Fruit fly (Drosophila melanogaster) whole organism: ENCODE results near the gene CG18262.

Source experiments
- CG8478 ChIP-seq: fragments of >200 bp; optimal IDR thresholded peaks from 2 replicates; lab custom pipeline; 2018; ENCODE audit warnings: inconsistent platforms
- Dll ChIP-seq: fragments of >200 bp; optimal IDR thresholded peaks from 2 replicates; lab custom pipeline; 2017
- EcR ChIP-seq, 2 experiments: fragments of >200 bp; optimal IDR thresholded peaks; 2 replicates each; lab custom pipeline; 2017; ENCODE audit warnings: missing biosample characterization in 2 of 2, missing genetic modification characterization in 2 of 2, missing genetic modification reagents in 2 of 2
- pan ChIP-seq: fragments of >200 bp; optimal IDR thresholded peaks from 2 replicates; lab custom pipeline; 2017
- psq ChIP-seq: fragments of >200 bp; optimal IDR thresholded peaks from 2 replicates; lab custom pipeline; 2017
- usp ChIP-seq: fragments of >200 bp; optimal IDR thresholded peaks from 2 replicates; lab custom pipeline; 2017; ENCODE audit warnings: missing biosample characterization, missing genetic modification characterization, mixed read lengths

CG18262 gene

DNA sequence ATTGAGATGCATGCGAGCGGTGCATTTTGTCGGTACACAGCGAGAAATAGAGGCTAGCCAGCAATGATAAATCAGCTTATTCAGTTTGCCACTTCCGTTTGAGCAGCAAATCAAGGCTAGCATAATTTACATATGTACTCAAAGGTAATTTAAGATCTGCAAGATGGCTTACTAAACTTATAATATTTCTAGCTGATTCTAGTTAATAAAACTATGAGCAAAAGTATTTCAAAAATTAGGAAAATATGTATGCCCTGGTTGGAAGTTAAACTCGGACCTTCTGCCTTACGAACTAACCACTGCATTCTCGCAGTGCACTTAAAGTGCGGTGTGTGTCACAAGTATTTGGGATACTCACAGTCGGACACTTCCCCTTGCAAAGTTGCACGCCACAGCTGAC lies 29.9 kb upstream of the CG18262 start:
- no peak for TF ChIP-seq pan (lab: Kevin White, UChicago)
- no peak for TF ChIP-seq psq (lab: Kevin White, UChicago)
- TF ChIP-seq EcR (GFP tag; optimal IDR thresholded peaks at IDR 0.05; lab: Kevin White, UChicago): no peak
- TF ChIP-seq usp (GFP tag; lab: Kevin White, UChicago): no peak
- no peak for TF ChIP-seq Dll (lab: Kevin White, UChicago)
- TF ChIP-seq CG8478: no peak

DNA sequence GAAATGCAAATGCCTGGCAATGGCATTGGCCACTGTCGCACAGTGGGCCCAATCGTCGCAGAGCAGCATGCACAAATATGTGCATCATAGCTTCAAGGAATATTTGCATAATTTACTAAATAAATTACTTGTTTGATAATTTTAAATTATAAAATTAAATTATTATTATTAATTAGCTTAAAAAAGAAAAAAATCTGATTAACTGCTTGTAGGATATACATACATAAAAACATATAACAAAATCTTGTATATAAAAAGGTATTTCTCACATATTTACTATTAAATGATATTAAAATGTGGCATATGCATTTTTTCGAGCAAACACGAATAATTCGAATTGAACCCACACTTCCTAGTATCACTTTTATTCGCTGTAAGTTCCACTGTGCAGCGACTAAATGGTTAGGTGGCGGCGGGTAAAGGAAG lies 27.5 kb upstream of the CG18262 start:
- TF ChIP-seq Dll (lab: Kevin White, UChicago) (no peak), usp (GFP tag; lab: Kevin White, UChicago) (no peak), psq (lab: Kevin White, UChicago) (no peak), CG8478 (no peak), EcR (GFP tag; optimal IDR thresholded peaks at IDR 0.05; lab: Kevin White, UChicago) (no peak), pan (lab: Kevin White, UChicago) (no peak)

DNA sequence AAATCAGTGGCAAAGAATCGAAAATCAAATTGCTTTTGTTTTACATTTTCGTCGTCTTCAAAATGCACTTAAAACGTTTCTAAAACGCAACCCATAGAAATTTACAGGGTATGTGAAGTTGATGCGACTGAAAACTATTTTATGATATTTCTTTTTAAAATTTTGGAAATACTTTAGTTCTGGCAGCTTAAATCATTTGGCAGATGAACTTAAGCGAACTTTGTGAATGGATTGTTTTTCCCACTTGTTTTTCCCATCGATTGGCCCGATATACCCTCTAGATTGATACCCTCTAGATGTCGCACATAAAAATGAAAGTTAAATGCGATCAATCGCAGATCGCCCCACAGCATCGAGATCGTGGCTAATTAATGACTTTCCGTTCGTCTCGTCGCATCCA lies 26.6 kb upstream of the CG18262 start:
- TF ChIP-seq CG8478 (no peak), EcR (GFP tag; optimal IDR thresholded peaks at IDR 0.05; lab: Kevin White, UChicago) (no peak), Dll (lab: Kevin White, UChicago) (no peak), psq (lab: Kevin White, UChicago) (no peak), usp (GFP tag; lab: Kevin White, UChicago) (no peak), pan (lab: Kevin White, UChicago) (no peak)

DNA sequence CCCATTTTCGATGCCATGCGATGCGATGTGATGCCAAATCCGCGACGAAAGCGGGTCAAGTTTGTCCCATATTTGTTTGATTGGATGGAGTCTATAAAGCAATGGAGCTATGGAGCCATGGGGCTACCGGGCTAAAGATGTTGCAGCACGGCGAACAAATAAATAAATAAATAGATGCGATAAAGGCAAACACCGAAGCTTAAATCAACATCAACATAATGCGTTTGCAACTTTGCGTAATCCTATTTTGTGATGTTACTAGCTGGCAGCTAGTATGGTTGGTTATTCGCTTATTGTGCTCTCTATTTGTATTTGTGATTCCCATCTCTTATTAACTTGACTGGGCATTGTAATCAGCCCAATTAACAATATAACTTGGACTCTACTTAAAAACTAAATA lies 24.6 kb upstream of the CG18262 start:
- TF ChIP-seq usp (GFP tag; lab: Kevin White, UChicago) (no peak), EcR (GFP tag; optimal IDR thresholded peaks at IDR 0.05; lab: Kevin White, UChicago) (no peak), pan (lab: Kevin White, UChicago) (no peak), CG8478 (no peak), psq (lab: Kevin White, UChicago) (no peak), Dll (lab: Kevin White, UChicago) (no peak)

DNA sequence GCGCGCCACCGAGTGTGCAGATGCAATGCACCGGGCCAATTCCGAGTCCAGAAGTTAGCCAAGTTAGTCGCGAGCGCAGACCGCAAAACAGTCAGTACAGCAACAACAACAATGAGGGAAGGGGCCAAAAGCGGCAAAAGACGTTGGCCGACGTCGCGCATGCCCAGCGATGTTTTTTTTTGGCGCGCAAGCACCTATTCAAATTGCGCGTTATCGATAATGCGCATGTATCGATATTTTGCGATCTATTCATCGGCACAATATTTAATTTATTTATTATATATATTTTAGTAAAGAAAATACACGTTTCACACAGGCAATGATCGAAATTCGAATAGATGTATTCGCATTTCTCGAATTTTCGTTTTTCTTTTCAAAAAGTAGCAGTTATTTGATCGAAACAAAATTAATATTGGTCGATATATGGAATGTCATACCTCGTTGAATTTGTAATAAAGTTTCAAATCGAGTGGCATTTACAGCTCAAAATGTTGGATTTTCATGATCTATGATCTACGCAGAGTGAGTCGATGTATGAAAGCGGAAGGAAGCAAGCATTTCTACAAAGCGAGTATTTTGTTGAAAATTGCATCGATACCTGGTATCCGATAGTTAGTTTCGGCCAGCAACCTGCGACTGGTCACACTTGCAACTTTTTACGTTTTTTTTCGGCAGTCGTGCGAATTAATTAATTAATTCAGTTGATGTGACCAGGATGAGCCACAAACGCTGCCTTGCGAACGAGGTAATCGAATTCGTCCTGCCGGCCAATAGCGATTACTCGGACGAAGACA lies 23.3 kb upstream of the CG18262 start, which contains the start of gene CG2116:
CG2116 (plus strand) TSS at position 609 of the 794 bp plus-strand sequence.
- TF ChIP-seq pan (lab: Kevin White, UChicago) (no peak), EcR (GFP tag; optimal IDR thresholded peaks at IDR 0.05; lab: Kevin White, UChicago) (no peak), psq (lab: Kevin White, UChicago) (no peak), Dll (lab: Kevin White, UChicago) (no peak), CG8478 (no peak), usp (GFP tag; lab: Kevin White, UChicago) (no peak)

DNA sequence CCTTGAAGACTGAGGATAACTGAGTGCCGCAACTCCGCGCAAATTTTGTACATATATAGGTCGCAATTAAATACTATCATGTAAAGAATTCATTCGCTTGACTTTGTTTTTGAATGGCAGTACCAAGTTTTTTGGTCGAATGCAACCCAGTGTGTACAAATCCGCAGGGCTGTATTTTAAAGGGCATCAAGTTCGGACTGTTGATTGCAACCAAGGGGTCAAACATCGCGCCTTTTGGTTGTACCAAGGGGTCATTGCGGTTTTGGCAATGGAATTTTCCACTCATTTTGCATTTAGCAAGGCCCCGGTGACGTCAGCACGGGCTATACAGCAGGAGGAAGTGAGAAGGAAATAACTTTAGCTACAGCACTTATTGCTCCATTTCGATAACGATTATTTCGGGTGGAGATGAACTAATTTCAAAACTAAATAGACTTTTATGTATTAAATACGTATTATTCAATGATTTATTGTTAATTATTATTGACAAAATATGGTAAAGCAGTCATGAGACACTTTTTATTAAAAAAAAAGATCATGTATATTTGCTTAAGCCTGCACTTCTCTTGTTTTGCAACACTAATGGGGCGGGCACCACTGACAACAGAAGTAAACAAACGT lies 20.9 kb upstream of the CG18262 start, which contains the start of gene CG10958:
CG10958 (plus strand) TSS at position 593 of the 621 bp plus-strand sequence.
- TF ChIP-seq EcR (GFP tag; optimal IDR thresholded peaks at IDR 0.05; lab: Kevin White, UChicago) (no peak), pan (lab: Kevin White, UChicago) (no peak)

DNA sequence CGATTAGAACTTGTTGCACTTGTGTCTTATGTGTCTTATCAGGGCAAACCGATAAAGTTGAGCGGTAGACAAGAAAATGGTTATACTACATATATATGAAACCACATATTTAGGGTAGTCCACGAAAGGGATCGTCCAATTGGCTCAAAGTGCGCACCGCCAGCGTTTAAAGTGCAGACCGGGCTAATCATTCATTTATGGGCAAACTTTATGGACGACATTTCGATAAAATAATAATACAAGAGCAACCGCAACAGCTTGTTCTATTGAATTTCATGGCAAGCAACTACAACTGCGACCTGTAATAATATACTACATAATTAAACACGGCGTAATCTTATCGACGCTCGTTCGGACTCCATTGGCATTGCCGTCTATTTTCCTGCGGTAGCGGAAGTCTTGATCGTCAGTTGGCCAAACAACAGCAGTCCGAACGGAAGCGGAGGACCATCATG lies 17.3 kb upstream of the CG18262 start, which contains the start of the genes cyr and CG2120:
cyr (minus strand) TSS at position 294 of the 455 bp plus-strand sequence.
CG2120 (plus strand) TSS at position 405 of the 455 bp plus-strand sequence.
- TF ChIP-seq EcR (GFP tag; optimal IDR thresholded peaks at IDR 0.05; lab: Kevin White, UChicago) (no peak), CG8478 (no peak), usp (GFP tag; lab: Kevin White, UChicago) (no peak), Dll (lab: Kevin White, UChicago) (no peak), psq (lab: Kevin White, UChicago) (no peak), pan (lab: Kevin White, UChicago) (no peak)

DNA sequence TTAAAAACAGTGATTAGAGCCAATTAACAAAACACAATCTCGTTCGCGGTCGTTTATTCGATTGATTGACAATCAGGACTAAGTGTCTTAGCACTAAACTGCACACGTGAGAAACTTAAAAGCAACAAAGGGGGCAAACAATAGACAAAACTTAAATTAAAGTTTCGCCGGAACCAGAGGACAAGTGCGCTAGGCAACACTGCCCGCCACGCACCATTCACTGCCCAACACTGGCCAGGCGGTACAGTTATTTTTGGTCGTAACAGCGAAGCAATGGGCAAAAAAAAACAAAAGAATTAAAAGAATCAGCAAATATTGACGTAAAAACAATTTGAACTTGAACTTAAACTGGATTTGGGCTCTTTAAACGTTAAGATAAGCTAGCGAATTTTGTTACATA lies 15.5 kb upstream of the CG18262 start:
- no peak for TF ChIP-seq Dll (lab: Kevin White, UChicago)
- no peak for TF ChIP-seq EcR (GFP tag; optimal IDR thresholded peaks at IDR 0.05; lab: Kevin White, UChicago)
- TF ChIP-seq psq (lab: Kevin White, UChicago): no peak
- no peak for TF ChIP-seq pan (lab: Kevin White, UChicago)
- no peak for TF ChIP-seq CG8478
- no peak for TF ChIP-seq usp (GFP tag; lab: Kevin White, UChicago)

DNA sequence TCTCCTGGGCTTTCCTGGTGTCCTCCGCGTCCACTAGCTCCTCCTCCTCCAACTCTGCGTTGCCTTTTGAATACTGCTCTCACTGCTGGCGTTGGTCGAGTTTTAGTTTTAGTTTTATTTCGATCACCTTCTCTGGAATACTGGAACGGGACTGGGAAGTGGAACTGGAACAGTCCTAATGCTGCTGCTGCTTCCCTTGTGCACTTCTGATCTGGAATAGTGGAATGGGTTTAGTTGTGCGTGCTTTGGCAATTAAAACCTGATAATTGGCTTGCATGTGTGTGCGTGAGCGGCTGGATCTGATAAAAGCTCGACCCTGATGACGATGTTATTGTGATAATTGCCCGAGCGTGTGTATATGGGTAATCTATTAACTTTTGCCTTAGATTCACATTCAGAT lies 12.0 kb upstream of the CG18262 start:
- TF ChIP-seq Dll (lab: Kevin White, UChicago) (no peak), pan (lab: Kevin White, UChicago) (no peak), CG8478 (no peak), psq (lab: Kevin White, UChicago) (no peak), EcR (GFP tag; optimal IDR thresholded peaks at IDR 0.05; lab: Kevin White, UChicago) (no peak), usp (GFP tag; lab: Kevin White, UChicago) (no peak)

DNA sequence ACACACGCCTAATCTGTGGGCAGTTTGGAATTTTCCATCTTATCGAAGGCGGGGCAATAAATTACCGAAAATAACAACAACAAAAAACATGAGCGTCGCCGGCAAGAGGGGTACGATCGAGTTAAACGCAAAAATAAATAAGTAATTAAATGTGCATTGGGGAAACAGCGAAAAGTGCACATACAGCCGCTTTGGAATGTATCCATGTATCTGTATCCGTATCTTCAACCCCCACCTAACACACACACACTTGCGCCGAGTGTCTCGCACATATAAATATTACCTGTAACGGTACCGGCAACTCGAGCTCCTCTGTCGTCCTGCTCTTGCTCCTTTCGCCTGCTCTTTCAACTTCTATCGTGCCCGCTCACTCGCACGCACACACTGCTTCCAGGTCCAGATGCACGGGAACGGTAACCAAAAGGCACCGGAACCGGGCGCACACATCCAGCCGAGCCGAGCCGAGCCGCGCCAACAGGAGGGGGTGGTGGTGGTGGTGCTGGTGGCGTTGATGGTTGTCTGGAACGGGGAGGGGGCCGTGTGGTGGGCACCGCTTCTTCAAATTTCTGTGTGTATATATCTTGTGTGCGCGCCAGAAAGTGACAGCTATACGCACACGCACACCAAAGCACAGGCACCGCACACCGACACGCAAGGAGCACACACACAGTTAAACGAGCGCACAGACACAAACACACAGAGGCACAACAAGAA lies 11.2 kb upstream of the CG18262 start:
- peak; percentile 24 for TF ChIP-seq Dll (lab: Kevin White, UChicago)
- no peak for TF ChIP-seq EcR (GFP tag; optimal IDR thresholded peaks at IDR 0.05; lab: Kevin White, UChicago)
- peak; percentile 87 for TF ChIP-seq CG8478

DNA sequence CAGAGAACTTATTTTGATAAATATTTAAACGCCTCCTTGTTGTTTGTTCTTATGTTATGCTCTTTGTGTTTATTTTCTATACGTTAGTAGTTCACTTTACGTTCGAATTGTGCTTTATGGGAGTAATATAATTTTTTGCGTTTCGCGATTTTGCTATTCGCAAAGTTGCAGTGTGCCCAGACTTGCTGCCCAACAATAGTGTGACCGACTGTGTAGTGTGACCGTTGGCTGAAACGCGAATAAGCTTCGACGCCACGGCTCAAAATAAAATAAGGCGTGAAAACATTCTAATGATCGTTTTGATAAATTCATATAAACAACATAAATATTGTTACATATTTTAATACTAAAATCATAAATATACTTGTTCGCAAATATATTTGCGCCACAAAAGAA lies 10.7 kb upstream of the CG18262 start, which contains the start of gene Smox:
Smox (minus strand) TSS at position 213 of the 396 bp plus-strand sequence.
- no peak for TF ChIP-seq pan (lab: Kevin White, UChicago)
- TF ChIP-seq CG8478: no peak
- TF ChIP-seq psq (lab: Kevin White, UChicago): no peak
- TF ChIP-seq Dll (lab: Kevin White, UChicago): no peak
- TF ChIP-seq EcR (GFP tag; optimal IDR thresholded peaks at IDR 0.05; lab: Kevin White, UChicago): no peak
- no peak for TF ChIP-seq usp (GFP tag; lab: Kevin White, UChicago)
